Fruit fly (Drosophila melanogaster) S2 (cell line): ENCODE results near the gene Pfdn5.

Source experiments
- CG8478 ChIP-seq: fragments of >200 bp; optimal IDR thresholded peaks from 2 replicates; lab custom pipeline; 2018
- CTCF ChIP-seq, 2 experiments: fragments of >200 bp; optimal IDR thresholded peaks; 2 replicates each; lab custom pipeline; 2018

- TF ChIP-seq CG8478 (lab: Kevin White, UChicago): no peak
- no peak for TF ChIP-seq CTCF (optimal IDR thresholded peaks at IDR 0.05; lab: Kevin White, UChicago)
These were observed 16.8 kb upstream of the Pfdn5 start for dm6 chr3R:22470064-22470463.
